Worm (Caenorhabditis elegans) whole organism, L1 larva: Measurements from ENCODE around the gene ncr-2.

Experiments used
- alr-1 ChIP-seq: fragments of 200-800 bp; sonication (Bioruptor generic); optimal IDR thresholded peaks from 2 replicates; lab custom pipeline; 2018; ENCODE audit warnings: borderline replicate concordance, mild to moderate bottlenecking, missing genetic modification characterization, missing compliant biosample characterization
- aly-2 ChIP-seq: fragments of 150-350 bp; optimal IDR thresholded peaks from 2 replicates; lab custom pipeline; 2014; ENCODE audit warnings: missing biosample characterization, missing genetic modification characterization
- dpl-1 ChIP-seq, 3 experiments: fragments of 150-350 bp in 2 of 3; sonication (generic microtip) in 1 of 3; optimal IDR thresholded peaks; 2 replicates each; lab custom pipeline; 2014 to 2017; ENCODE audit warnings: missing biosample characterization in 3 of 3, missing genetic modification characterization in 3 of 3, missing genetic modification reagents in 3 of 3
- fkh-8 ChIP-seq: sonication (generic microtip); optimal IDR thresholded peaks from 2 replicates; lab custom pipeline; 2016; ENCODE audit warnings: mild to moderate bottlenecking, missing genetic modification characterization, missing compliant biosample characterization
- fos-1 ChIP-seq: fragments of 150-350 bp; optimal IDR thresholded peaks from 2 replicates; lab custom pipeline; 2014; ENCODE audit warnings: missing biosample characterization, missing genetic modification characterization
- irx-1 ChIP-seq: sonication (generic microtip); optimal IDR thresholded peaks from 2 replicates; lab custom pipeline; 2016; ENCODE audit warnings: missing genetic modification characterization, missing compliant biosample characterization
- isw-1 ChIP-seq: fragments of 200-800 bp; sonication (Bioruptor generic); IDR thresholded peaks from 2 replicates; pipeline ENCODE4 v1.3.6; 2022; ENCODE audit warnings: missing genetic modification characterization, missing compliant biosample characterization
- lin-15B ChIP-seq: fragments of 150-350 bp; sonication (generic microtip); optimal IDR thresholded peaks from 3 replicates; lab custom pipeline; 2014; ENCODE audit warnings: missing biosample characterization, missing genetic modification characterization
- lin-39 ChIP-seq: fragments of 150-350 bp; optimal IDR thresholded peaks from 2 replicates; lab custom pipeline; 2014; ENCODE audit warnings: missing biosample characterization, missing genetic modification reagents, missing genetic modification characterization
- mef-2 ChIP-seq: fragments of 150-350 bp; optimal IDR thresholded peaks from 2 replicates; lab custom pipeline; 2014; ENCODE audit warnings: missing biosample characterization, missing genetic modification characterization
- nhr-12 ChIP-seq: sonication (generic microtip); optimal IDR thresholded peaks from 2 replicates; lab custom pipeline; 2017; ENCODE audit warnings: missing biosample characterization, missing genetic modification characterization
- nhr-85 ChIP-seq: sonication (generic microtip); peaks from one replicate; lab custom pipeline; 2016; ENCODE audit warnings: missing genetic modification characterization, inconsistent platforms, missing compliant biosample characterization
- unc-130 ChIP-seq: fragments of 150-350 bp; optimal IDR thresholded peaks from 2 replicates; lab custom pipeline; 2017; ENCODE audit warnings: missing biosample characterization, missing genetic modification characterization, inconsistent platforms
- unc-30 ChIP-seq: sonication (generic microtip); optimal IDR thresholded peaks from 2 replicates; lab custom pipeline; 2017; ENCODE audit warnings: missing biosample characterization, missing genetic modification characterization
- vab-15 ChIP-seq: sonication (generic microtip); optimal IDR thresholded peaks from 2 replicates; lab custom pipeline; 2017; ENCODE audit warnings: missing genotype, mild to moderate bottlenecking, missing genetic modification characterization, missing compliant biosample characterization
- ztf-11 ChIP-seq, 2 experiments: sonication (generic microtip); optimal IDR thresholded peaks; 2 replicates each; lab custom pipeline; 2016 to 2017; ENCODE audit warnings: missing genetic modification characterization in 2 of 2, missing biosample characterization in 1 of 2, missing compliant biosample characterization in 1 of 2

ncr-2 gene

DNA sequence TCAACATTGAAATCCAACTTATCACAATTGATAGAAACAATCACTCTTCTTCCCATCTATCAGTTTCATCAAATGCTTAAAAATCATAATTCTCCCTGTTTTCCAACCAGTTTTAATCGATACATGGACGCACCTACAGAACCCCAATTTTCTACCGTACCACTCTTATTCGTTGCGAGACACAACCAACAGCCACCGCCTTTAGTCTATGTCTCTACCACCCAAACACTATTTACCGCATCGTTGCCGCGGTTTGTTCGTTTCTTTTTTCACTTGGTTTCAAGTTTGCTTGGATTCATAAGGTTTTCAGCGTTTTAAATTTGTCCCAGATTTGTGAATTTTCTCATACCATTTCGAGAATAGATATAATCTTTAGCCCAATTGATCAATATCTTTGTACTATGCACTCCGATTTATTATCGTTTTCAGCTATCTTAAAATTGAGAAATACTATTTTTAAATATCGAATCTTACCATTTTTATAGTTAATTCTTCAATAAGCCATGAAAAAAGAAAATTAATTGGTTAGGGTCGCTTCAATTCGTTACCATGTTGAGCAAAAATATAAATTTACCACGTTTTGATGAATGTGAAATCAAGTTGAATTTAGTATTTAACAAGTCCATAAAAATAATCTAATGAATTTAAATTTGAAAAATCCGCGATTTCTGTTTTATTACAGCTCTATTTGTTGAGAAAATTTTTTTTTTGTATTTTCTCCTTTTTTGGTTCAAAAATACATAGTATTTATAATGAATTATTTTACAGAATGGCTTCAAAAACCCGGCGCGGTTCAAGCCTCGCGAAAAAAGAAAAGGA is 52.3 kb downstream of the ncr-2 start, which contains the start of gene F10E9.3 (continued):
- TF ChIP-seq ztf-11 (tag; optimal IDR thresholded peaks at IDR 0.05; lab: Kevin White, UChicago) (no peak), lin-15B (tag; lab: Kevin White, UChicago) (no peak), nhr-12 (tag; lab: Kevin White, UChicago) (no peak), fos-1 (tag; lab: Kevin White, UChicago) (no peak), mef-2 (tag; lab: Kevin White, UChicago) (no peak)

ce11 chrIII:8312393-8312792 is 54.2 kb downstream of the ncr-2 start, which contains the start of gene F10E9.2:
F10E9.2 (plus strand) TSS chrIII:8312693.
- TF ChIP-seq irx-1 (tag; lab: Kevin White, UChicago): no peak
- TF ChIP-seq unc-130 (tag; lab: Kevin White, UChicago): no peak
- TF ChIP-seq ztf-11 (tag; optimal IDR thresholded peaks at IDR 0.05; lab: Kevin White, UChicago): no peak
- no peak for TF ChIP-seq fkh-8
- TF ChIP-seq lin-39 (tag; lab: Kevin White, UChicago): no peak
- no peak for TF ChIP-seq dpl-1 (GFP tag; optimal IDR thresholded peaks at IDR 0.05; lab: Kevin White, UChicago)
- no peak for TF ChIP-seq unc-30
- no peak for TF ChIP-seq vab-15 (tag; lab: Kevin White, UChicago)
- TF ChIP-seq isw-1 (GFP tag; lab: Robert Waterston, UW): no peak
- TF ChIP-seq nhr-85: no peak
- TF ChIP-seq aly-2 (tag; lab: Kevin White, UChicago): no peak
- no peak for TF ChIP-seq alr-1
